Worm (Caenorhabditis elegans) whole organism, L4/young adult: Measurements from ENCODE around the gene str-240.

Source experiments
- W03F9.2 ChIP-seq: fragments of 150-350 bp; optimal IDR thresholded peaks from 2 replicates; lab custom pipeline; 2014; ENCODE audit warnings: missing biosample characterization, missing genetic modification characterization
- dao-5 ChIP-seq: sonication (generic microtip); optimal IDR thresholded peaks from 2 replicates; lab custom pipeline; 2016; ENCODE audit warnings: missing genotype, missing genetic modification characterization, moderate library complexity, missing compliant biosample characterization
- him-1 ChIP-seq: sonication (generic microtip); optimal IDR thresholded peaks from 2 replicates; lab custom pipeline; 2016; ENCODE audit warnings: missing genotype, missing genetic modification reagents, missing genetic modification characterization, missing compliant biosample characterization

str-240 gene

ce11 chrV:1480841-1481240, 40.9 kb downstream of the str-240 start:
- TF ChIP-seq W03F9.2 (tag; lab: Kevin White, UChicago) (no peak), dao-5 (tag; lab: Kevin White, UChicago) (no peak), him-1 (tag; lab: Kevin White, UChicago) (no peak)

ce11 chrV:1476841-1477240, 44.9 kb downstream of the str-240 start:
- no peak for TF ChIP-seq W03F9.2 (tag; lab: Kevin White, UChicago)
- TF ChIP-seq him-1 (tag; lab: Kevin White, UChicago), result no peak
- no peak for TF ChIP-seq dao-5 (tag; lab: Kevin White, UChicago)

ce11 chrV:1476284-1476792, 45.4 kb downstream of the str-240 start:
- TF ChIP-seq W03F9.2 (tag; lab: Kevin White, UChicago) (no peak), him-1 (tag; lab: Kevin White, UChicago) (no peak), dao-5 (tag; lab: Kevin White, UChicago) (no peak)

ce11 chrV:1474486-1475125, 47.1 kb downstream of the str-240 start, which contains the start of the genes F53E2.2 and unc-60:
Gene F53E2.2, plus strand, starts transcription at chrV:1475086.
Gene unc-60, plus strand, starts transcription at chrV:1475086.
- TF ChIP-seq dao-5 (tag; lab: Kevin White, UChicago) (peak; percentile 54), him-1 (tag; lab: Kevin White, UChicago) (peak; percentile 85), W03F9.2 (tag; lab: Kevin White, UChicago) (no peak)

- no peak for TF ChIP-seq dao-5 (tag; lab: Kevin White, UChicago)
- no peak for TF ChIP-seq him-1 (tag; lab: Kevin White, UChicago)
- TF ChIP-seq W03F9.2 (tag; lab: Kevin White, UChicago), result no peak
Measured at ce11 chrV:1472569-1472968, 49.2 kb downstream of the str-240 start.

ce11 chrV:1471977-1472376, 49.8 kb downstream of the str-240 start:
- no peak for TF ChIP-seq W03F9.2 (tag; lab: Kevin White, UChicago)
- no peak for TF ChIP-seq dao-5 (tag; lab: Kevin White, UChicago)
- TF ChIP-seq him-1 (tag; lab: Kevin White, UChicago), result no peak

ce11 chrV:1471078-1471969, 50.4 kb downstream of the str-240 start:
- no peak for TF ChIP-seq dao-5 (tag; lab: Kevin White, UChicago)
- TF ChIP-seq W03F9.2 (tag; lab: Kevin White, UChicago), result peak; percentile 45
- no peak for TF ChIP-seq him-1 (tag; lab: Kevin White, UChicago)
